Fruit fly (Drosophila melanogaster): ENCODE data around the gene CG3368.
A peak's percentile ranks its signal among the peaks of the same experiment; 100 is the strongest.

The CG3368 gene

DNA sequence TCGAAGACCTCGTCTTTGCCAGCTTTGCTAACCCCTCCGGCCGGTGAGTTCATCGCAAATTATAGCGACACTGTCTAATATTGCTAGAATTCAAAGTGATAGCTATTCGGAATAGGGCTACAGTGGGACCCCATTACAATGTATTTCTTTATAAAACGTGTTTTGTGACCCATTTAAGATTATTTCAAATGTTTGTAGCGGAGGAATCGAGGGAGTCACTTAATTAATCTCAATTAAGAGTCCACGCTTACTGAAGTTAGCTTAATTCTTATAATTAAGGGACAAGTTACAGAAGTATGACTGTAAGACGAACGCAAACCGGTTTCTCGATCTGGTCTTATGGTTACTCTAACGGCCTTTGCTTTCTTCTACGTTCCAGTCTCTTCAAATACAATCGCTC, 6.1 kb downstream of the CG3368 start:
- no peak for TF ChIP-seq sage (GFP tag; optimal IDR thresholded peaks at IDR 0.05)
- TF ChIP-seq tai (GFP tag; optimal IDR thresholded peaks at IDR 0.05), result no peak
- TF ChIP-seq brk (GFP tag; optimal IDR thresholded peaks at IDR 0.05), result no peak
- TF ChIP-seq sv (GFP tag; optimal IDR thresholded peaks at IDR 0.05), result no peak
- TF ChIP-seq N (GFP tag; optimal IDR thresholded peaks at IDR 0.05), result no peak
- peak; percentile 28 for TF ChIP-seq ey (GFP tag; optimal IDR thresholded peaks at IDR 0.05)
- no peak for TF ChIP-seq CG32264 (GFP tag; optimal IDR thresholded peaks at IDR 0.05)
- peak; percentile 65 for TF ChIP-seq h (GFP tag; optimal IDR thresholded peaks at IDR 0.05)
- no peak for TF ChIP-seq pan (optimal IDR thresholded peaks at IDR 0.05)
- no peak for TF ChIP-seq Dif (GFP tag; optimal IDR thresholded peaks at IDR 0.05; ENCODE audit: partially characterized antibody)
- TF ChIP-seq Jra (GFP tag; optimal IDR thresholded peaks at IDR 0.05), result no peak
- peak; percentile 23 for TF ChIP-seq HLH106 (tag; optimal IDR thresholded peaks at IDR 0.05)
- TF ChIP-seq lola (GFP tag; optimal IDR thresholded peaks at IDR 0.05), result no peak
- no peak for TF ChIP-seq psq (GFP tag; optimal IDR thresholded peaks at IDR 0.05)
- no peak for TF ChIP-seq usp (GFP tag; optimal IDR thresholded peaks at IDR 0.05)
- peak; percentile 8 for TF ChIP-seq br (GFP tag; optimal IDR thresholded peaks at IDR 0.05)
- TF ChIP-seq Hr78 (GFP tag; optimal IDR thresholded peaks at IDR 0.05), result no peak
- no peak for TF ChIP-seq dl (GFP tag; optimal IDR thresholded peaks at IDR 0.05; ENCODE audit: insufficient read depth in 1 of 2, partially characterized antibody in 2 of 2)
- TF ChIP-seq dmrt93B (GFP tag; optimal IDR thresholded peaks at IDR 0.05), result no peak
- peak in 1 of 2 experiments; percentile 38 for TF ChIP-seq foxo (GFP tag; optimal IDR thresholded peaks at IDR 0.05)
- no peak for TF ChIP-seq woc (GFP tag; optimal IDR thresholded peaks at IDR 0.05)
- TF ChIP-seq CG9705 (GFP tag; optimal IDR thresholded peaks at IDR 0.05), result no peak
- no peak for TF ChIP-seq Abd-B (GFP tag; optimal IDR thresholded peaks at IDR 0.05)
- no peak for TF ChIP-seq dsf (GFP tag; optimal IDR thresholded peaks at IDR 0.05; ENCODE audit: borderline replicate concordance)
- no peak for TF ChIP-seq Myc (optimal IDR thresholded peaks at IDR 0.05)
- TF ChIP-seq jim (GFP tag; optimal IDR thresholded peaks at IDR 0.05), result no peak
- no peak for TF ChIP-seq Rel (GFP tag; optimal IDR thresholded peaks at IDR 0.05)
- no peak for TF ChIP-seq Rel (tag; optimal IDR thresholded peaks at IDR 0.05)
- TF ChIP-seq fru (GFP tag; optimal IDR thresholded peaks at IDR 0.05), result peak; percentile 43
- TF ChIP-seq CrebA (GFP tag; optimal IDR thresholded peaks at IDR 0.05; ENCODE audit: borderline replicate concordance), result no peak
- no peak for TF ChIP-seq Mio (GFP tag; optimal IDR thresholded peaks at IDR 0.05)
- no peak for TF ChIP-seq Vsx2 (GFP tag; optimal IDR thresholded peaks at IDR 0.05; ENCODE audit: partially characterized antibody)
- TF ChIP-seq OdsH (GFP tag; optimal IDR thresholded peaks at IDR 0.05), result peak; percentile 3
- peak; percentile 34 for TF ChIP-seq rgr (GFP tag; optimal IDR thresholded peaks at IDR 0.05)
- peak; percentile 13 for TF ChIP-seq Hnf4 (GFP tag; optimal IDR thresholded peaks at IDR 0.05)
- no peak for TF ChIP-seq Sp1 (GFP tag; optimal IDR thresholded peaks at IDR 0.05)
- no peak for TF ChIP-seq Hr83 (GFP tag; optimal IDR thresholded peaks at IDR 0.05; ENCODE audit: poor library complexity, severe bottlenecking)
- no peak for TF ChIP-seq GATAd (GFP tag; optimal IDR thresholded peaks at IDR 0.05)
- no peak for TF ChIP-seq Dfd (GFP tag; optimal IDR thresholded peaks at IDR 0.05)

DNA sequence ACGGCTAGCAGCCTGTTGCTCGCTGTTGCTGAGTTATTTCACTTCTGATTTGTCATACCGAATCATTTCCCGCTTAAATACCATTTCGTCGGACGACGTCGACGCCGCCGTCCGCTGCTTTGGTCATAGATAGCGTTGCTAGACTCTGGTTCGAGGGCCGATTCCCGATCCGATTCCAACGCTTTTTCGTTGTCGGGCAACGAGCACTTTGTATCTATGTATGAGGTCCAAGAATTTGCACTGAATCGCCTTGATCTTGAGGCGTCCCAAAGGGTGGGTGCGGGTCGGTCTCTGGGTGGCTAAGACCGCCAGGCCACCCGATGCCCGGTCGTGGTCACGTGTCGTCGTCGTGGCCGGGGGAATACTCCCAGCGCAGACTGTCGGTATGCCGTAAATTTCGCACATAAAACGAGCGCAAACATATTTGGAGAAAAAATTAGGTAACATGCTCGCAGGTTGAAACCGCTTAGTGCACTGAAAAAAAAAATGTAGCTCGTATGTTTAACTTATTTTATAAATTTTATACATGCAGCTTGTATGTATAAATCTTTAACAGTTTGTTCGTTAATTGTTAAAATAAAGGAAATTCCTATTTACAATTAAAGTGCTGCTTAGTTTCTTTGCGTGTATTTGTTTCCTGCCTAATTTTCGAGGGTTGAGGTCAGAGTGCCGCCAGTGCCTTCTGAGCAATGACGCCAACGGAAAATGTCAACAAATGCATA, 8.7 kb downstream of the CG3368 start, which contains the start of gene CG3348:
Gene CG3348, minus strand, starts transcription at position 51 of the 722 bp plus-strand sequence.
- no peak for TF ChIP-seq Vsx2 (GFP tag; optimal IDR thresholded peaks at IDR 0.05; ENCODE audit: partially characterized antibody)
- peak; percentile 50 for TF ChIP-seq sv (GFP tag; optimal IDR thresholded peaks at IDR 0.05)
- peak; percentile 64 for TF ChIP-seq OdsH (GFP tag; optimal IDR thresholded peaks at IDR 0.05)
- no peak for TF ChIP-seq Myc (optimal IDR thresholded peaks at IDR 0.05)
- TF ChIP-seq Hr83 (GFP tag; optimal IDR thresholded peaks at IDR 0.05; ENCODE audit: poor library complexity, severe bottlenecking), result peak; percentile 36
- TF ChIP-seq ey (GFP tag; optimal IDR thresholded peaks at IDR 0.05), result peak; percentile 71
- peak; percentile 78 for TF ChIP-seq rgr (GFP tag; optimal IDR thresholded peaks at IDR 0.05)
- peak; percentile 24 for TF ChIP-seq HLH106 (tag; optimal IDR thresholded peaks at IDR 0.05)
- peak; percentile 50 for TF ChIP-seq CG32264 (GFP tag; optimal IDR thresholded peaks at IDR 0.05)
- TF ChIP-seq Dfd (GFP tag; optimal IDR thresholded peaks at IDR 0.05), result no peak
- peak; percentile 49 for TF ChIP-seq psq (GFP tag; optimal IDR thresholded peaks at IDR 0.05)
- peak; percentile 9 for TF ChIP-seq dmrt93B (GFP tag; optimal IDR thresholded peaks at IDR 0.05)
- no peak for TF ChIP-seq CrebA (GFP tag; optimal IDR thresholded peaks at IDR 0.05; ENCODE audit: borderline replicate concordance)
- TF ChIP-seq Mio (GFP tag; optimal IDR thresholded peaks at IDR 0.05), result no peak
- TF ChIP-seq jim (GFP tag; optimal IDR thresholded peaks at IDR 0.05), result no peak
- TF ChIP-seq foxo (GFP tag; optimal IDR thresholded peaks at IDR 0.05), result peak in 1 of 2 experiments; percentile 78
- no peak for TF ChIP-seq N (GFP tag; optimal IDR thresholded peaks at IDR 0.05)
- TF ChIP-seq CG9705 (GFP tag; optimal IDR thresholded peaks at IDR 0.05), result no peak
- no peak for TF ChIP-seq GATAd (GFP tag; optimal IDR thresholded peaks at IDR 0.05)
- no peak for TF ChIP-seq Rel (GFP tag; optimal IDR thresholded peaks at IDR 0.05)
- TF ChIP-seq Rel (tag; optimal IDR thresholded peaks at IDR 0.05), result peak; percentile 8
- no peak for TF ChIP-seq Dif (GFP tag; optimal IDR thresholded peaks at IDR 0.05; ENCODE audit: partially characterized antibody)
- no peak for TF ChIP-seq lola (GFP tag; optimal IDR thresholded peaks at IDR 0.05)
- peak; percentile 72 for TF ChIP-seq h (GFP tag; optimal IDR thresholded peaks at IDR 0.05)
- peak; percentile 69 for TF ChIP-seq Hnf4 (GFP tag; optimal IDR thresholded peaks at IDR 0.05)
- peak; percentile 65 for TF ChIP-seq Sp1 (GFP tag; optimal IDR thresholded peaks at IDR 0.05)
- TF ChIP-seq tai (GFP tag; optimal IDR thresholded peaks at IDR 0.05), result no peak
- TF ChIP-seq sage (GFP tag; optimal IDR thresholded peaks at IDR 0.05), result no peak
- peak; percentile 15 for TF ChIP-seq woc (GFP tag; optimal IDR thresholded peaks at IDR 0.05)
- TF ChIP-seq dl (GFP tag; optimal IDR thresholded peaks at IDR 0.05; ENCODE audit: insufficient read depth in 1 of 2, partially characterized antibody in 2 of 2), result no peak
- no peak for TF ChIP-seq Abd-B (GFP tag; optimal IDR thresholded peaks at IDR 0.05)
- peak; percentile 32 for TF ChIP-seq Jra (GFP tag; optimal IDR thresholded peaks at IDR 0.05)
- TF ChIP-seq brk (GFP tag; optimal IDR thresholded peaks at IDR 0.05), result no peak
- peak; percentile 46 for TF ChIP-seq br (GFP tag; optimal IDR thresholded peaks at IDR 0.05)
- TF ChIP-seq fru (GFP tag; optimal IDR thresholded peaks at IDR 0.05), result peak; percentile 73
- TF ChIP-seq pan (optimal IDR thresholded peaks at IDR 0.05), result no peak
- no peak for TF ChIP-seq dsf (GFP tag; optimal IDR thresholded peaks at IDR 0.05; ENCODE audit: borderline replicate concordance)
- TF ChIP-seq usp (GFP tag; optimal IDR thresholded peaks at IDR 0.05), result no peak
- no peak for TF ChIP-seq Hr78 (GFP tag; optimal IDR thresholded peaks at IDR 0.05)
